Worm (Caenorhabditis elegans): ENCODE measurements around the gene F22E5.2.

Gene F22E5.2

ce11 chrII:2695079-2695478 is 29.9 kb downstream of the F22E5.2 start:
- no peak for TF ChIP-seq ceh-13 (GFP tag; optimal IDR thresholded peaks at IDR 0.05)
- no peak for TF ChIP-seq F13C5.2 (tag; optimal IDR thresholded peaks at IDR 0.05)
- no peak for TF ChIP-seq aly-1 (tag; optimal IDR thresholded peaks at IDR 0.05)
- TF ChIP-seq hmg-4 (GFP tag; optimal IDR thresholded peaks at IDR 0.05) = no peak
- no peak for TF ChIP-seq ceh-36 (tag; optimal IDR thresholded peaks at IDR 0.05)
- TF ChIP-seq flt-1 (GFP tag; IDR thresholded peaks at IDR 0.05) = no peak
- no peak for TF ChIP-seq pes-1 (GFP tag; IDR thresholded peaks at IDR 0.05)
- TF ChIP-seq B0310.2 (tag; optimal IDR thresholded peaks at IDR 0.05) = no peak
- TF ChIP-seq hnd-1 (tag; optimal IDR thresholded peaks at IDR 0.05) = no peak
- no peak for TF ChIP-seq scrt-1 (GFP tag; IDR thresholded peaks at IDR 0.05)
- no peak for TF ChIP-seq tbx-11 (GFP tag; IDR thresholded peaks at IDR 0.05)
- no peak for TF ChIP-seq hmbx-1 (tag; optimal IDR thresholded peaks at IDR 0.05)
- TF ChIP-seq ets-7 (tag; optimal IDR thresholded peaks at IDR 0.05) = no peak
- no peak for TF ChIP-seq tra-4 (tag; optimal IDR thresholded peaks at IDR 0.05)
- TF ChIP-seq ama-1 (optimal IDR thresholded peaks at IDR 0.05) = no peak
- TF ChIP-seq sea-1 (GFP tag; conservative IDR thresholded peaks at IDR 0.05) = no peak
- no peak for TF ChIP-seq tbx-37 (GFP tag; conservative IDR thresholded peaks at IDR 0.05)

- TF ChIP-seq aly-1 (tag; optimal IDR thresholded peaks at IDR 0.05) (no peak), F13C5.2 (tag; optimal IDR thresholded peaks at IDR 0.05) (no peak), flt-1 (GFP tag; IDR thresholded peaks at IDR 0.05) (no peak), hmbx-1 (tag; optimal IDR thresholded peaks at IDR 0.05) (no peak), hmg-4 (GFP tag; optimal IDR thresholded peaks at IDR 0.05) (no peak)
Observed at ce11 chrII:2698378-2698777, 33.2 kb downstream of the F22E5.2 start, which contains the start of gene sri-62. sri-62 (minus strand) TSS chrII:2698478.

ce11 chrII:2700229-2700628 is 35.0 kb downstream of the F22E5.2 start, which contains the start of gene sri-61:
sri-61 (minus strand) TSS chrII:2700329.
- no peak for TF ChIP-seq hnd-1 (tag; optimal IDR thresholded peaks at IDR 0.05)
- no peak for TF ChIP-seq hmbx-1 (tag; optimal IDR thresholded peaks at IDR 0.05)
- TF ChIP-seq F13C5.2 (tag; optimal IDR thresholded peaks at IDR 0.05) = no peak
- TF ChIP-seq tra-4 (tag; optimal IDR thresholded peaks at IDR 0.05) = no peak
- TF ChIP-seq tbx-37 (GFP tag; conservative IDR thresholded peaks at IDR 0.05) = no peak
- TF ChIP-seq ceh-13 (GFP tag; optimal IDR thresholded peaks at IDR 0.05) = no peak
- no peak for TF ChIP-seq ama-1 (optimal IDR thresholded peaks at IDR 0.05)
- no peak for TF ChIP-seq B0310.2 (tag; optimal IDR thresholded peaks at IDR 0.05)
- TF ChIP-seq sea-1 (GFP tag; conservative IDR thresholded peaks at IDR 0.05) = no peak
- TF ChIP-seq flt-1 (GFP tag; IDR thresholded peaks at IDR 0.05) = no peak
- no peak for TF ChIP-seq aly-1 (tag; optimal IDR thresholded peaks at IDR 0.05)
- TF ChIP-seq ceh-36 (tag; optimal IDR thresholded peaks at IDR 0.05) = no peak
- TF ChIP-seq tbx-11 (GFP tag; IDR thresholded peaks at IDR 0.05) = no peak
- TF ChIP-seq pes-1 (GFP tag; IDR thresholded peaks at IDR 0.05) = no peak
- no peak for TF ChIP-seq scrt-1 (GFP tag; IDR thresholded peaks at IDR 0.05)
- no peak for TF ChIP-seq ets-7 (tag; optimal IDR thresholded peaks at IDR 0.05)

- TF ChIP-seq tra-4 (tag; optimal IDR thresholded peaks at IDR 0.05) = no peak
- TF ChIP-seq B0310.2 (tag; optimal IDR thresholded peaks at IDR 0.05) = no peak
- no peak for TF ChIP-seq hnd-1 (tag; optimal IDR thresholded peaks at IDR 0.05)
Observed at ce11 chrII:2702757-2703156, 37.6 kb downstream of the F22E5.2 start, which contains the start of gene sri-60. sri-60 (minus strand) TSS chrII:2702857.

ce11 chrII:2705200-2705599 is 40.0 kb downstream of the F22E5.2 start, which contains the start of gene srh-128:
srh-128 (minus strand) TSS chrII:2705300.
- TF ChIP-seq tbx-37 (GFP tag; conservative IDR thresholded peaks at IDR 0.05) (no peak), ceh-36 (tag; optimal IDR thresholded peaks at IDR 0.05) (no peak), hmg-4 (GFP tag; optimal IDR thresholded peaks at IDR 0.05) (no peak), pes-1 (GFP tag; IDR thresholded peaks at IDR 0.05) (no peak), tra-4 (tag; optimal IDR thresholded peaks at IDR 0.05) (no peak), hnd-1 (tag; optimal IDR thresholded peaks at IDR 0.05) (no peak), ets-7 (tag; optimal IDR thresholded peaks at IDR 0.05) (no peak), sea-1 (GFP tag; conservative IDR thresholded peaks at IDR 0.05) (no peak), B0310.2 (tag; optimal IDR thresholded peaks at IDR 0.05) (no peak), scrt-1 (GFP tag; IDR thresholded peaks at IDR 0.05) (no peak), F13C5.2 (tag; optimal IDR thresholded peaks at IDR 0.05) (no peak), ama-1 (optimal IDR thresholded peaks at IDR 0.05) (no peak), aly-1 (tag; optimal IDR thresholded peaks at IDR 0.05) (no peak), flt-1 (GFP tag; IDR thresholded peaks at IDR 0.05) (no peak), ceh-13 (GFP tag; optimal IDR thresholded peaks at IDR 0.05) (no peak), tbx-11 (GFP tag; IDR thresholded peaks at IDR 0.05) (no peak), hmbx-1 (tag; optimal IDR thresholded peaks at IDR 0.05) (no peak)

- TF ChIP-seq hmbx-1 (tag; optimal IDR thresholded peaks at IDR 0.05) (no peak), pes-1 (GFP tag; IDR thresholded peaks at IDR 0.05) (no peak), ama-1 (optimal IDR thresholded peaks at IDR 0.05) (no peak), ets-7 (tag; optimal IDR thresholded peaks at IDR 0.05) (no peak), sea-1 (GFP tag; conservative IDR thresholded peaks at IDR 0.05) (no peak), flt-1 (GFP tag; IDR thresholded peaks at IDR 0.05) (no peak), F13C5.2 (tag; optimal IDR thresholded peaks at IDR 0.05) (no peak), aly-1 (tag; optimal IDR thresholded peaks at IDR 0.05) (no peak), hmg-4 (GFP tag; optimal IDR thresholded peaks at IDR 0.05) (no peak), scrt-1 (GFP tag; IDR thresholded peaks at IDR 0.05) (no peak), tbx-37 (GFP tag; conservative IDR thresholded peaks at IDR 0.05) (no peak)
Observed at ce11 chrII:2707872-2708271, 42.7 kb downstream of the F22E5.2 start, which contains the start of gene Y47G7B.2. Y47G7B.2 (minus strand) TSS chrII:2708014.

- TF ChIP-seq ets-7 (tag; optimal IDR thresholded peaks at IDR 0.05) (no peak), aly-1 (tag; optimal IDR thresholded peaks at IDR 0.05) (no peak), hnd-1 (tag; optimal IDR thresholded peaks at IDR 0.05) (no peak), hmbx-1 (tag; optimal IDR thresholded peaks at IDR 0.05) (no peak), ceh-13 (GFP tag; optimal IDR thresholded peaks at IDR 0.05) (no peak), hmg-4 (GFP tag; optimal IDR thresholded peaks at IDR 0.05) (no peak), ceh-36 (tag; optimal IDR thresholded peaks at IDR 0.05) (no peak), pes-1 (GFP tag; IDR thresholded peaks at IDR 0.05) (no peak), tra-4 (tag; optimal IDR thresholded peaks at IDR 0.05) (no peak), B0310.2 (tag; optimal IDR thresholded peaks at IDR 0.05) (no peak), sea-1 (GFP tag; conservative IDR thresholded peaks at IDR 0.05) (no peak), flt-1 (GFP tag; IDR thresholded peaks at IDR 0.05) (no peak), tbx-11 (GFP tag; IDR thresholded peaks at IDR 0.05) (no peak), scrt-1 (GFP tag; IDR thresholded peaks at IDR 0.05) (no peak), ama-1 (optimal IDR thresholded peaks at IDR 0.05) (no peak), tbx-37 (GFP tag; conservative IDR thresholded peaks at IDR 0.05) (no peak), F13C5.2 (tag; optimal IDR thresholded peaks at IDR 0.05) (no peak)
Observed at ce11 chrII:2709942-2710341, 44.8 kb downstream of the F22E5.2 start, which contains the start of gene T05A8.1. T05A8.1 (minus strand) TSS chrII:2710042.
